Worm (Caenorhabditis elegans): Measurements from ENCODE around the gene srd-39.

DNA sequence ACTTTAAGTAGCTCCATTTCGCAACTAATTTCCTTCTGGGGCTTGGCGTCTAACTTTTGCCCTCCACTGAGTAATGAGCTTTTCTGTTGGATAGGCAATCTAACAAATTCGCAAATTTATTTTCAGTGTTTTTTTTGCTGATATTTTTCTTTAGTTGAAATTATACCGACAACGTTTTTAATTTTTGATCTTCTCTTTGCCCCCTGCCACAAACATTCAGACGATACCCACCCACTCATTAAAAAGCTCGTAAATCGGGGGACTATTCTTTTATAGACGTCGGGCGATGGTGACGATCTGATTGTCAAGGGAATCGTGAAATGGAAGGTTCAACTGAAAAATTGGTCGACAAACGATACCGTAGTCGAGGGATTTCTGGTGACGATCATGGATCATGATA lies 23.3 kb upstream of the srd-39 start:
- TF ChIP-seq ZK546.5 (tag; optimal IDR thresholded peaks at IDR 0.05), result no peak
- TF ChIP-seq unc-62 (GFP tag; optimal IDR thresholded peaks at IDR 0.05 in 1 of 2), result no peak
- TF ChIP-seq unc-62 (tag; optimal IDR thresholded peaks at IDR 0.05), result no peak

All from whole organism, L4 larva.